Worm (Caenorhabditis elegans) whole organism, late embryonic: ENCODE results near the gene faxc-1.

ENCODE experiments used
- C08G9.2 ChIP-seq: sonication (generic microtip); optimal IDR thresholded peaks from 2 replicates; lab custom pipeline; 2016; ENCODE audit warnings: mild to moderate bottlenecking, missing genetic modification characterization, moderate library complexity, missing compliant biosample characterization
- C38D4.7 ChIP-seq: fragments of 200-800 bp; sonication (Bioruptor generic); optimal IDR thresholded peaks from 2 replicates; lab custom pipeline; 2018; ENCODE audit warnings: mild to moderate bottlenecking, missing genetic modification characterization, moderate library complexity, missing compliant biosample characterization
- T23F11.4 ChIP-seq: fragments of 200-800 bp; sonication (Bioruptor generic); optimal IDR thresholded peaks from 2 replicates; lab custom pipeline; 2018; ENCODE audit warnings: mild to moderate bottlenecking, missing genetic modification characterization, missing compliant biosample characterization
- ama-1 ChIP-seq: fragments of 150-350 bp; optimal IDR thresholded peaks from 2 replicates; lab custom pipeline; 2014
- ceh-18 ChIP-seq: sonication (generic microtip); optimal IDR thresholded peaks from 2 replicates; lab custom pipeline; 2016; ENCODE audit warnings: missing genetic modification characterization, missing compliant biosample characterization
- ceh-19 ChIP-seq: fragments of 200-800 bp; sonication (Bioruptor generic); optimal IDR thresholded peaks from 2 replicates; lab custom pipeline; 2018; ENCODE audit warnings: mild to moderate bottlenecking, missing genetic modification characterization, missing compliant biosample characterization
- ceh-2 ChIP-seq: sonication (generic microtip); optimal IDR thresholded peaks from 2 replicates; lab custom pipeline; 2016; ENCODE audit warnings: missing genotype, missing genetic modification characterization, missing compliant biosample characterization
- ceh-45 ChIP-seq: fragments of 200-800 bp; sonication (Bioruptor generic); IDR thresholded peaks from 2 replicates; pipeline ENCODE4 v1.3.6; 2022; ENCODE audit warnings: missing genetic modification reagents, missing genetic modification characterization, missing compliant biosample characterization
- ceh-48 ChIP-seq: sonication (generic microtip); optimal IDR thresholded peaks from 2 replicates; lab custom pipeline; 2016; ENCODE audit warnings: missing genetic modification characterization, inconsistent platforms, missing compliant biosample characterization
- che-1 ChIP-seq: sonication (generic microtip); optimal IDR thresholded peaks from 2 replicates; lab custom pipeline; 2016; ENCODE audit warnings: mild to moderate bottlenecking, missing genetic modification characterization, missing compliant biosample characterization
- elt-4 ChIP-seq: sonication (generic microtip); optimal IDR thresholded peaks from 2 replicates; lab custom pipeline; 2016; ENCODE audit warnings: missing genetic modification characterization, missing compliant biosample characterization
- ets-4 ChIP-seq: sonication (generic microtip); optimal IDR thresholded peaks from 2 replicates; lab custom pipeline; 2016; ENCODE audit warnings: missing genetic modification characterization, missing compliant biosample characterization
- eyg-1 ChIP-seq: sonication (generic microtip); optimal IDR thresholded peaks from 2 replicates; lab custom pipeline; 2016; ENCODE audit warnings: missing genotype, missing genetic modification characterization, missing compliant biosample characterization
- fax-1 ChIP-seq: sonication (generic microtip); optimal IDR thresholded peaks from 2 replicates; lab custom pipeline; 2016; ENCODE audit warnings: missing genotype, missing genetic modification characterization, missing compliant biosample characterization
- fkh-10 ChIP-seq: fragments of 150-350 bp; optimal IDR thresholded peaks from 2 replicates; lab custom pipeline; 2014; ENCODE audit warnings: missing biosample characterization, missing genetic modification reagents, missing genetic modification characterization
- gmeb-2 ChIP-seq: sonication (generic microtip); optimal IDR thresholded peaks from 2 replicates; lab custom pipeline; 2016; ENCODE audit warnings: missing genetic modification characterization, inconsistent platforms, missing compliant biosample characterization
- hlh-13 ChIP-seq: fragments of 200-800 bp; sonication (Bioruptor generic); optimal IDR thresholded peaks from 2 replicates; lab custom pipeline; 2018; ENCODE audit warnings: mild to moderate bottlenecking, missing genetic modification characterization, missing compliant biosample characterization
- hlh-15 ChIP-seq: sonication (generic microtip); optimal IDR thresholded peaks from 2 replicates; lab custom pipeline; 2016; ENCODE audit warnings: missing genetic modification characterization, missing compliant biosample characterization
- hlh-30 ChIP-seq: sonication (generic microtip); optimal IDR thresholded peaks from 2 replicates; lab custom pipeline; 2017; ENCODE audit warnings: antibody characterized with exemption, missing genetic modification characterization, missing compliant biosample characterization; ENCODE audit not compliant: insufficient read depth
- hlh-6 ChIP-seq: sonication (generic microtip); optimal IDR thresholded peaks from 2 replicates; lab custom pipeline; 2016; ENCODE audit warnings: missing genotype, missing genetic modification characterization, missing compliant biosample characterization
- lim-6 ChIP-seq: sonication (generic microtip); optimal IDR thresholded peaks from 2 replicates; lab custom pipeline; 2016; ENCODE audit warnings: missing genetic modification characterization, missing compliant biosample characterization
- lin-11 ChIP-seq: fragments of 200-800 bp; sonication (Bioruptor generic); optimal IDR thresholded peaks from 2 replicates; lab custom pipeline; 2018; ENCODE audit warnings: mild to moderate bottlenecking, missing genetic modification characterization, missing compliant biosample characterization
- madf-2 ChIP-seq: sonication (generic microtip); optimal IDR thresholded peaks from 2 replicates; lab custom pipeline; 2017; ENCODE audit warnings: missing genetic modification characterization, missing compliant biosample characterization
- nhr-11 ChIP-seq: fragments of 150-350 bp; optimal IDR thresholded peaks from 2 replicates; lab custom pipeline; 2014; ENCODE audit warnings: missing biosample characterization, missing genetic modification characterization
- npax-4 ChIP-seq: sonication (generic microtip); optimal IDR thresholded peaks from 2 replicates; lab custom pipeline; 2016; ENCODE audit warnings: missing genetic modification characterization, missing compliant biosample characterization
- odd-2 ChIP-seq: sonication (generic microtip); optimal IDR thresholded peaks from 2 replicates; lab custom pipeline; 2017; ENCODE audit warnings: antibody characterized with exemption, mild to moderate bottlenecking, missing genetic modification characterization, missing compliant biosample characterization
- pag-3 ChIP-seq: sonication (generic microtip); optimal IDR thresholded peaks from 2 replicates; lab custom pipeline; 2016; ENCODE audit warnings: missing compliant biosample characterization, missing genetic modification characterization, borderline replicate concordance
- pha-2 ChIP-seq: sonication (generic microtip); optimal IDR thresholded peaks from 2 replicates; lab custom pipeline; 2017; ENCODE audit warnings: mild to moderate bottlenecking, missing genetic modification characterization, missing compliant biosample characterization
- pqm-1 ChIP-seq: sonication (generic microtip); optimal IDR thresholded peaks from 2 replicates; lab custom pipeline; 2016; ENCODE audit warnings: missing genetic modification characterization, missing compliant biosample characterization
- sox-2 ChIP-seq: fragments of 200-800 bp; sonication (Bioruptor generic); IDR thresholded peaks from 2 replicates; pipeline ENCODE4 v1.3.6; 2022; ENCODE audit warnings: missing genetic modification reagents, missing genetic modification characterization, missing compliant biosample characterization
- syd-9 ChIP-seq: sonication (generic microtip); optimal IDR thresholded peaks from 2 replicates; lab custom pipeline; 2016; ENCODE audit warnings: mild to moderate bottlenecking, missing genetic modification characterization, moderate library complexity, missing compliant biosample characterization
- tbx-2 ChIP-seq: sonication (generic microtip); optimal IDR thresholded peaks from 2 replicates; lab custom pipeline; 2016; ENCODE audit warnings: missing genetic modification characterization, missing compliant biosample characterization
- tbx-7 ChIP-seq: sonication (generic microtip); optimal IDR thresholded peaks from 2 replicates; lab custom pipeline; 2016; ENCODE audit warnings: missing genotype, missing genetic modification characterization, missing compliant biosample characterization
- unc-3 ChIP-seq, 2 experiments: fragments of 200-800 bp in 1 of 2; sonication (Bioruptor generic) in 1 of 2; sonication (generic microtip) in 1 of 2; conservative IDR thresholded peaks in 1 of 2; optimal IDR thresholded peaks in 1 of 2; 2 replicates each; pipeline versions ENCODE4 v1.3.6 to Lab custom; 2016 to 2022; ENCODE audit warnings: missing compliant biosample characterization in 2 of 2, missing genetic modification characterization in 2 of 2, missing genetic modification reagents in 1 of 2
- unc-42 ChIP-seq: sonication (generic microtip); optimal IDR thresholded peaks from 2 replicates; lab custom pipeline; 2016; ENCODE audit warnings: missing genotype, missing genetic modification characterization, missing compliant biosample characterization
- unc-86 ChIP-seq: sonication (generic microtip); optimal IDR thresholded peaks from 2 replicates; lab custom pipeline; 2016; ENCODE audit warnings: missing genetic modification characterization, missing compliant biosample characterization
- zip-5 ChIP-seq: sonication (generic microtip); optimal IDR thresholded peaks from 2 replicates; lab custom pipeline; 2016; ENCODE audit warnings: missing genetic modification characterization, missing compliant biosample characterization
- ztf-16 ChIP-seq: sonication (generic microtip); optimal IDR thresholded peaks from 2 replicates; lab custom pipeline; 2017; ENCODE audit warnings: missing genetic modification characterization, missing compliant biosample characterization

Gene faxc-1

DNA sequence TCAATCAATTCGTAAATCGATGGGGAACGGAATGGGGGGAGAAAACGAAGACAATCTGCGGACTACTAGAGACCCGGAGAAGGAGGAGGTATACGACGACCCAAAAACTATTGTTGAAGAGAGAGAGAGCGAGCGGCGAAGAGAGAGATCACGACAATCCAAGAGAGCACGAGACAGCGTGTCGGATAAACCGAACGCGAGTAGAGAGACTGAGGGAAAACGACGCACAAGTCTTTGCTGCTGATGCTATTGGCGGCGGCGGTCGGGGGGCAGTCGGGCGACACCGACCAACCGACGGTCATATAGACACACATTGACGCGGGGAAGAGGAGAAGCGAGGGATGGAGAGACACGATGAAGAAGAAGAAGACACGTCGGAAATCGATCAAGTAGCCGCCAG lies 41.5 kb upstream of the faxc-1 start (continued):
- TF ChIP-seq che-1 (tag; lab: Kevin White, UChicago) (no peak), madf-2 (tag; lab: Kevin White, UChicago) (peak; percentile 41), pha-2 (tag; lab: Kevin White, UChicago) (no peak), pag-3 (no peak), eyg-1 (tag; lab: Kevin White, UChicago) (no peak), unc-42 (tag; lab: Kevin White, UChicago) (peak; percentile 51), syd-9 (tag; lab: Kevin White, UChicago) (peak; percentile 68), ceh-48 (tag; lab: Kevin White, UChicago) (peak; percentile 65), odd-2 (tag; lab: Kevin White, UChicago) (no peak), hlh-6 (peak; percentile 35), ets-4 (tag; lab: Kevin White, UChicago) (peak; percentile 18), lin-11 (no peak), ceh-45 (GFP tag; lab: Robert Waterston, UW) (0 out of 2 replicates have a peak, but pooled peaks have one; percentile 9), npax-4 (tag; lab: Kevin White, UChicago) (no peak), T23F11.4 (GFP tag; lab: Kevin White, UChicago) (no peak), nhr-11 (tag; lab: Kevin White, UChicago) (no peak), elt-4 (no peak), fax-1 (no peak), C08G9.2 (peak; percentile 64), ceh-18 (peak; percentile 92), lim-6 (no peak), ceh-19 (GFP tag; lab: Kevin White, UChicago) (peak; percentile 29), unc-86 (no peak), sox-2 (GFP tag; lab: Robert Waterston, UW) (no peak), zip-5 (tag; lab: Kevin White, UChicago) (no peak), ama-1 (lab: Kevin White, UChicago) (no peak)

DNA sequence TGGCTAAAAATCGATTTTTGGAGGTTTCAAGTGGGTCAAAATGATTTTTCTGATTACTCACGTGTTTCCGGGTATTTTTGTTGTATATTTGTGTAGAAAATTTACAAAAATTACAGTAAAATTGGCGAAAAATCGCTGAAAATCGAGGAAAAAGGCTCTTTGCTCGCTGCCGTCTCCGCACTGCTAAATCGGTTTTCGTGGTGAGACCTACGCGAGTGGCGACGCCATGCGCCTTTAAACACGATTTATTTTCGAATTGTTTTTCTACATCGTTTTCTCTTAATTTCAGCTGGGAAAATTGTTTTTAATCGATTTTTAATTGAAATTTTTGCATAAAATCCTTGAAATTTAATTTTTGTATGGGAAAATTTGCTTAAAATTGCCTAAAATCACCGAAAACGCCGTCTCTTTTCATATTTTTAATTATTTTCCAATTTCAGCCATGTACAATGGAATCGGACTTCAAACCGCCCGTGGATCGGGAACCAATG lies 39.0 kb upstream of the faxc-1 start, which contains the start of the genes pqn-87 and rsr-2:
Gene pqn-87, minus strand, starts transcription at position 171 of the 491 bp plus-strand sequence.
Gene rsr-2, plus strand, starts transcription at position 441 of the 491 bp plus-strand sequence.
- TF ChIP-seq ama-1 (lab: Kevin White, UChicago): no peak

DNA sequence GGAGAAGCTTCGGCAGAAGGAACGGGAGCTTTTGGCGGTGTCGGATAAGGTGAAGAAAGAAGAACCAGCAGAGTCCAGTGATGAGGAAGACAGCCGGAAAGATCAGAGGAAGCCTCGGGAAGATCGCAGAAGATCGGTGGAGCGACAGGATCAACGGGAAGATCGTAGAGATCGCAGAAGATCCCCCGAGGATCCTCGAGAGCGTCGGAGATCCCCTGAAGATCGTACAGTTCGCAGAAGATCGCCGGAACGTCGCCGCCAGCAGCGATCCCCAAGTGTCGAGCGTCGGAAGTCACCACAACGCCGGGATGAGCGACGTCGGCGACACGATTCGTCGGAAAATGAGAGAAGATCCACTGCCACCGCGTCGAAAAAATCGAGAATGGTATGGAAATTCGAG lies 37.8 kb upstream of the faxc-1 start:
- no peak for TF ChIP-seq ztf-16
- TF ChIP-seq fkh-10: no peak
- no peak for TF ChIP-seq ceh-2
- TF ChIP-seq hlh-15 (tag; lab: Kevin White, UChicago): no peak
- TF ChIP-seq hlh-13 (GFP tag; lab: Kevin White, UChicago): no peak
- TF ChIP-seq pqm-1 (tag; lab: Kevin White, UChicago): no peak
- TF ChIP-seq syd-9 (tag; lab: Kevin White, UChicago): no peak
- TF ChIP-seq unc-42 (tag; lab: Kevin White, UChicago): no peak
- no peak for TF ChIP-seq eyg-1 (tag; lab: Kevin White, UChicago)
- no peak for TF ChIP-seq hlh-6
- TF ChIP-seq lin-11: no peak
- TF ChIP-seq pha-2 (tag; lab: Kevin White, UChicago): no peak
- no peak for TF ChIP-seq hlh-30 (tag; lab: Kevin White, UChicago)
- no peak for TF ChIP-seq C38D4.7 (GFP tag; lab: Kevin White, UChicago)
- TF ChIP-seq elt-4: no peak
- TF ChIP-seq pag-3: no peak

DNA sequence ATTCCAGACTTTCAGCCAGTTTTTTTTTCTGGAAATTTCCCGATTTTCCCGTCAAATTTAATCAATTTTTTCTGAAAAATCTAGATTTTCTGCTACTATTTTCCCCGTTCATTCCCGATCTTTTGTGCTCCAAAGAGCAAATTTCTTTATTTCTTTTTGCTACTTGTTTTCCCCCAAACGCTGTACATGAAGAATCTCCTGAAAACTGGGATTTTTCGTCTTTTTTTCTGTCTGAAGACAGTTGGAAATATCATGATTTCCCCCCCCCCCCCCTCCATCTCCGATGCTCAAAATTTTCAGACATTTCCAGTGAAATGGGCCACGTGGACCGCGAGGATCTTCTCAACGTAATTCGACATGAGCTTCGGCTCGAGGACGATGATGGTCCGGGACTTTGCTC lies 36.0 kb upstream of the faxc-1 start, which contains the start of gene sinh-1:
Gene sinh-1, plus strand, starts transcription at position 301 of the 400 bp plus-strand sequence.
- TF ChIP-seq tbx-2 (tag; lab: Kevin White, UChicago) (no peak), pqm-1 (tag; lab: Kevin White, UChicago) (no peak), C08G9.2 (no peak), unc-3 (GFP tag; conservative IDR thresholded peaks at IDR 0.05; lab: Robert Waterston, UW) (no peak), unc-3 (tag; optimal IDR thresholded peaks at IDR 0.05; lab: Kevin White, UChicago) (no peak), tbx-7 (tag; lab: Kevin White, UChicago) (no peak), gmeb-2 (no peak), madf-2 (tag; lab: Kevin White, UChicago) (no peak), ceh-48 (tag; lab: Kevin White, UChicago) (no peak), lim-6 (no peak)
